Worm (Caenorhabditis elegans) whole organism, L1 larva: Measurements from ENCODE around the gene T19H5.4.
A peak's percentile ranks its signal among the peaks of the same experiment; 100 is the strongest.

Source experiments
- C34B4.2 ChIP-seq: sonication (generic microtip); optimal IDR thresholded peaks from 2 replicates; lab custom pipeline; 2017; ENCODE audit warnings: mild to moderate bottlenecking, missing genetic modification characterization, missing compliant biosample characterization
- alr-1 ChIP-seq: fragments of 200-800 bp; sonication (Bioruptor generic); optimal IDR thresholded peaks from 2 replicates; lab custom pipeline; 2018; ENCODE audit warnings: borderline replicate concordance, mild to moderate bottlenecking, missing genetic modification characterization, missing compliant biosample characterization
- blmp-1 ChIP-seq: fragments of 150-350 bp; optimal IDR thresholded peaks from 2 replicates; lab custom pipeline; 2014; ENCODE audit warnings: missing biosample characterization, missing genetic modification characterization
- ceh-82 ChIP-seq, 3 experiments: fragments of 150-350 bp in 1 of 3; sonication (generic microtip) in 2 of 3; optimal IDR thresholded peaks; 2 replicates each; lab custom pipeline; 2014 to 2017; ENCODE audit warnings: missing biosample characterization in 3 of 3, missing genetic modification characterization in 3 of 3
- ces-1 ChIP-seq: fragments of 150-350 bp; optimal IDR thresholded peaks from 2 replicates; lab custom pipeline; 2014; ENCODE audit warnings: missing biosample characterization, missing genetic modification reagents, missing genetic modification characterization
- dpl-1 ChIP-seq, 3 experiments: fragments of 150-350 bp in 2 of 3; sonication (generic microtip) in 1 of 3; optimal IDR thresholded peaks; 2 replicates each; lab custom pipeline; 2014 to 2017; ENCODE audit warnings: missing biosample characterization in 3 of 3, missing genetic modification characterization in 3 of 3, missing genetic modification reagents in 3 of 3
- efl-1 ChIP-seq, 4 experiments: fragments of 150-350 bp; optimal IDR thresholded peaks in 3 of 4; peaks in 1 of 4; 1 replicate in 1 of 4; 2 replicates in 3 of 4; lab custom pipeline; 2014; ENCODE audit warnings: missing biosample characterization in 2 of 4, missing genetic modification characterization in 2 of 4, missing genetic modification reagents in 2 of 4
- egl-13 ChIP-seq: sonication (generic microtip); optimal IDR thresholded peaks from 2 replicates; lab custom pipeline; 2016; ENCODE audit warnings: missing genotype, missing genetic modification reagents, missing genetic modification characterization, missing compliant biosample characterization
- elt-2 ChIP-seq: sonication (generic microtip); optimal IDR thresholded peaks from 2 replicates; lab custom pipeline; 2016; ENCODE audit warnings: missing genetic modification characterization, mild to moderate bottlenecking, inconsistent platforms, missing compliant biosample characterization, missing genetic modification reagents
- elt-3 ChIP-seq, 6 experiments: fragments of 150-350 bp in 1 of 6; sonication (generic microtip); optimal IDR thresholded peaks; 2 replicates each; lab custom pipeline; 2017 to 2018; ENCODE audit warnings: missing biosample characterization in 6 of 6, missing genetic modification characterization in 6 of 6, inconsistent platforms in 1 of 6
- fkh-10 ChIP-seq: sonication (generic microtip); optimal IDR thresholded peaks from 2 replicates; lab custom pipeline; 2017; ENCODE audit warnings: missing biosample characterization, missing genetic modification reagents, missing genetic modification characterization
- fkh-8 ChIP-seq: sonication (generic microtip); optimal IDR thresholded peaks from 2 replicates; lab custom pipeline; 2016; ENCODE audit warnings: mild to moderate bottlenecking, missing genetic modification characterization, missing compliant biosample characterization
- grh-1 ChIP-seq: fragments of 200-800 bp; sonication (Bioruptor generic); IDR thresholded peaks from 2 replicates; pipeline ENCODE4 v1.3.6; 2022; ENCODE audit warnings: missing genetic modification reagents, missing genetic modification characterization, missing compliant biosample characterization
- hlh-17 ChIP-seq: fragments of 200-800 bp; sonication (Bioruptor generic); optimal IDR thresholded peaks from 2 replicates; lab custom pipeline; 2018; ENCODE audit warnings: missing genetic modification characterization, mild to moderate bottlenecking, missing compliant biosample characterization, moderate library complexity, borderline replicate concordance
- hlh-4 ChIP-seq: sonication (generic microtip); optimal IDR thresholded peaks from 2 replicates; lab custom pipeline; 2016; ENCODE audit warnings: mild to moderate bottlenecking, missing genetic modification characterization, missing compliant biosample characterization
- lin-14 ChIP-seq: fragments of 200-800 bp; sonication (Bioruptor generic); optimal IDR thresholded peaks from 2 replicates; lab custom pipeline; 2018; ENCODE audit warnings: mild to moderate bottlenecking, missing genetic modification characterization, moderate library complexity, missing compliant biosample characterization
- lin-35 ChIP-seq, 2 experiments: fragments of 150-350 bp; optimal IDR thresholded peaks; 2 replicates each; lab custom pipeline; 2014; ENCODE audit warnings: missing biosample characterization in 2 of 2, missing genetic modification characterization in 2 of 2, missing genetic modification reagents in 2 of 2
- lsy-2 ChIP-seq, 2 experiments: fragments of 150-350 bp; optimal IDR thresholded peaks; 2 replicates each; lab custom pipeline; 2014; ENCODE audit warnings: missing biosample characterization in 2 of 2, missing genetic modification characterization in 2 of 2
- mep-1 ChIP-seq: fragments of 150-350 bp; optimal IDR thresholded peaks from 2 replicates; lab custom pipeline; 2014; ENCODE audit warnings: missing biosample characterization, missing genetic modification characterization
- nhr-11 ChIP-seq: fragments of 150-350 bp; optimal IDR thresholded peaks from 2 replicates; lab custom pipeline; 2014; ENCODE audit warnings: missing biosample characterization, missing genetic modification characterization
- nhr-12 ChIP-seq: sonication (generic microtip); optimal IDR thresholded peaks from 2 replicates; lab custom pipeline; 2017; ENCODE audit warnings: missing biosample characterization, missing genetic modification characterization
- nhr-19 ChIP-seq: fragments of 200-800 bp; sonication (Bioruptor generic); conservative IDR thresholded peaks from 2 replicates; pipeline ENCODE4 v1.3.6; 2022; ENCODE audit warnings: missing genetic modification characterization, missing compliant biosample characterization
- nhr-20 ChIP-seq: sonication (generic microtip); optimal IDR thresholded peaks from 2 replicates; lab custom pipeline; 2016; ENCODE audit warnings: mild to moderate bottlenecking, missing genetic modification characterization, missing compliant biosample characterization
- nhr-47 ChIP-seq: sonication (generic microtip); optimal IDR thresholded peaks from 2 replicates; lab custom pipeline; 2016; ENCODE audit warnings: mild to moderate bottlenecking, missing genetic modification characterization, moderate library complexity, missing compliant biosample characterization
- nhr-71 ChIP-seq: sonication (generic microtip); optimal IDR thresholded peaks from 2 replicates; lab custom pipeline; 2016; ENCODE audit warnings: mild to moderate bottlenecking, missing genetic modification characterization, moderate library complexity, missing compliant biosample characterization
- nhr-76 ChIP-seq: sonication (generic microtip); optimal IDR thresholded peaks from 2 replicates; lab custom pipeline; 2017; ENCODE audit warnings: missing biosample characterization, missing genetic modification characterization
- nhr-85 ChIP-seq: sonication (generic microtip); peaks from one replicate; lab custom pipeline; 2016; ENCODE audit warnings: missing genetic modification characterization, inconsistent platforms, missing compliant biosample characterization
- nhr-90 ChIP-seq: sonication (generic microtip); optimal IDR thresholded peaks from 2 replicates; lab custom pipeline; 2016; ENCODE audit warnings: mild to moderate bottlenecking, missing genetic modification characterization, missing compliant biosample characterization; ENCODE audit not compliant: poor library complexity
- pqm-1 ChIP-seq: sonication (generic microtip); optimal IDR thresholded peaks from 3 replicates; lab custom pipeline; 2017; ENCODE audit warnings: missing biosample characterization, missing genetic modification characterization
- snpc-4 ChIP-seq: fragments of 150-350 bp; optimal IDR thresholded peaks from 2 replicates; lab custom pipeline; 2014; ENCODE audit warnings: missing biosample characterization, missing genetic modification characterization
- snu-23 ChIP-seq: sonication (generic microtip); optimal IDR thresholded peaks from 2 replicates; lab custom pipeline; 2016; ENCODE audit warnings: missing genetic modification characterization, missing compliant biosample characterization
- sox-4 ChIP-seq: sonication (generic microtip); optimal IDR thresholded peaks from 2 replicates; lab custom pipeline; 2016; ENCODE audit warnings: missing genetic modification characterization, missing compliant biosample characterization
- tbx-2 ChIP-seq: sonication (generic microtip); optimal IDR thresholded peaks from 2 replicates; lab custom pipeline; 2016; ENCODE audit warnings: missing genetic modification characterization, missing compliant biosample characterization
- unc-130 ChIP-seq: fragments of 150-350 bp; optimal IDR thresholded peaks from 2 replicates; lab custom pipeline; 2017; ENCODE audit warnings: missing biosample characterization, missing genetic modification characterization, inconsistent platforms
- zag-1 ChIP-seq: fragments of 150-350 bp; optimal IDR thresholded peaks from 2 replicates; lab custom pipeline; 2014; ENCODE audit warnings: missing biosample characterization, missing genetic modification characterization
- zip-4 ChIP-seq: fragments of 200-800 bp; sonication (Bioruptor generic); optimal IDR thresholded peaks from 2 replicates; lab custom pipeline; 2018; ENCODE audit warnings: mild to moderate bottlenecking, missing genetic modification characterization, moderate library complexity, missing compliant biosample characterization

T19H5.4 gene

ce11 chrII:9500926-9501325, 13.7 kb upstream of the T19H5.4 start (continued):
- no peak for TF ChIP-seq hlh-4 (tag; lab: Kevin White, UChicago)
- no peak for TF ChIP-seq sox-4 (tag; lab: Kevin White, UChicago)
- TF ChIP-seq alr-1, result no peak
- TF ChIP-seq nhr-12, result no peak
- peak; percentile 30 for TF ChIP-seq nhr-20 (tag; lab: Kevin White, UChicago)
- TF ChIP-seq snpc-4 (tag; lab: Kevin White, UChicago), result no peak

- TF ChIP-seq fkh-8 (tag; lab: Kevin White, UChicago) (peak; percentile 1), sox-4 (tag; lab: Kevin White, UChicago) (no peak), egl-13 (no peak), elt-2 (peak; percentile 51), pqm-1 (tag; lab: Kevin White, UChicago) (peak; percentile 37), fkh-10 (GFP tag; lab: Kevin White, UChicago) (no peak), ceh-82 (tag; optimal IDR thresholded peaks at IDR 0.05; lab: Kevin White, UChicago) (no peak), nhr-71 (tag; lab: Kevin White, UChicago) (peak; percentile 28), hlh-17 (GFP tag; lab: Kevin White, UChicago) (no peak), nhr-47 (tag; lab: Kevin White, UChicago) (no peak), lin-14 (GFP tag; lab: Kevin White, UChicago) (peak; percentile 37), nhr-19 (GFP tag; lab: Robert Waterston, UW) (no peak)
These were observed 11.4 kb upstream of the T19H5.4 start for ce11 chrII:9498589-9498988.

ce11 chrII:9497309-9497708, 10.1 kb upstream of the T19H5.4 start:
- TF ChIP-seq lsy-2 (tag; optimal IDR thresholded peaks at IDR 0.05; lab: Kevin White, UChicago) (peak in 1 of 2 experiments; percentile 19), tbx-2 (tag; lab: Kevin White, UChicago) (peak; percentile 17), efl-1 (optimal IDR thresholded peaks at IDR 0.05; lab: Kevin White, UChicago) (no peak), efl-1 (GFP tag; optimal IDR thresholded peaks at IDR 0.05 in 1 of 2; lab: Kevin White, UChicago) (peak in 1 of 2 experiments; percentile 16), nhr-71 (tag; lab: Kevin White, UChicago) (peak; percentile 24), C34B4.2 (tag; lab: Kevin White, UChicago) (no peak), zag-1 (tag; lab: Kevin White, UChicago) (peak; percentile 16), zip-4 (GFP tag; lab: Kevin White, UChicago) (peak; percentile 37), ceh-82 (tag; optimal IDR thresholded peaks at IDR 0.05; lab: Kevin White, UChicago) (peak in 1 of 3 experiments; percentile 20), nhr-76 (tag; lab: Kevin White, UChicago) (no peak), lin-14 (GFP tag; lab: Kevin White, UChicago) (peak; percentile 79), unc-130 (tag; lab: Kevin White, UChicago) (no peak), snu-23 (peak; percentile 2)
- TF ChIP-seq, all 84 proteins: peak for 9

ce11 chrII:9493242-9494058, 6.3 kb upstream of the T19H5.4 start:
- TF ChIP-seq lin-14 (GFP tag; lab: Kevin White, UChicago), result peak; percentile 58
- TF ChIP-seq blmp-1 (tag; lab: Kevin White, UChicago), result peak; percentile 38
- TF ChIP-seq elt-3 (tag; optimal IDR thresholded peaks at IDR 0.05; lab: Kevin White, UChicago), result peak in 2 of 6 experiments; percentile 1 to 45
- TF ChIP-seq snu-23, result peak; percentile 63
- TF ChIP-seq lsy-2 (tag; optimal IDR thresholded peaks at IDR 0.05; lab: Kevin White, UChicago), result peak in 1 of 2 experiments; percentile 58
- peak; percentile 36; the same call in 1 of the 2 replicates for TF ChIP-seq grh-1 (GFP tag; lab: Robert Waterston, UW)
- peak; percentile 24 for TF ChIP-seq nhr-47 (tag; lab: Kevin White, UChicago)
- TF ChIP-seq ces-1 (GFP tag; lab: Kevin White, UChicago), result no peak
- TF ChIP-seq nhr-19 (GFP tag; lab: Robert Waterston, UW), result peak; percentile 34; the same call in 1 of the 2 replicates
- TF ChIP-seq nhr-85 (tag; lab: Kevin White, UChicago), result peak; percentile 96
- peak; percentile 77 for TF ChIP-seq nhr-71 (tag; lab: Kevin White, UChicago)
- TF ChIP-seq nhr-20 (tag; lab: Kevin White, UChicago), result peak; percentile 64
- TF ChIP-seq lin-35 (GFP tag; optimal IDR thresholded peaks at IDR 0.05; lab: Kevin White, UChicago), result peak in 1 of 2 experiments; percentile 7
- TF ChIP-seq mep-1 (tag; lab: Kevin White, UChicago), result peak; percentile 36
- no peak for TF ChIP-seq nhr-11 (tag; lab: Kevin White, UChicago)
- no peak for TF ChIP-seq dpl-1 (GFP tag; optimal IDR thresholded peaks at IDR 0.05; lab: Kevin White, UChicago)
- no peak for TF ChIP-seq elt-2
- peak; percentile 54 for TF ChIP-seq nhr-90 (tag; lab: Kevin White, UChicago)
